Fruit fly (Drosophila melanogaster): ENCODE data around the gene CG45413.

Gene CG45413

DNA sequence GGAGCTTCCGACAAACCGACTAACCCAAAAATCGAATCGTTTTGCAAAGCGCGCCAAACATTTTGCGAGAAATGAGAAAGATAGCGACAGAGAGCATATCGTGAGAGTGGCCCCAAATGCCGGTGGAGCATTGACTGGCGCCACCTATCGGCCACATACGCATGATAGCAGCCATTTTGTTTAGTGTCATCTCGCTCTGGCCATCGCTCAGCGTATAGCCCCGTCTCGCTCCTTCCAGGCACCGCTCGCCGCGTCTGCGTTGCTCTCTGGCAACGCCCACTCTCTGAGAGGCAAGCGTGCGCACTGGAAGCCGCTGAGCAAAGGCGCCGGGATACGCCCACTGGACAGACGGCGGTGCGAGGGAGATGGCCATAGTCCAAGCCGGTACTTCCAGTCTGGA lies 27.8 kb downstream of the CG45413 start (continued):
- no peak for TF ChIP-seq pzg (GFP tag; optimal IDR thresholded peaks at IDR 0.05)
- TF ChIP-seq CG18476 (GFP tag; optimal IDR thresholded peaks at IDR 0.05) = no peak
- no peak for TF ChIP-seq NK7.1 (GFP tag; optimal IDR thresholded peaks at IDR 0.05)
- no peak for TF ChIP-seq Sin3A (optimal IDR thresholded peaks at IDR 0.05)
- peak; percentile 90 for TF ChIP-seq chinmo (GFP tag; IDR thresholded peaks at IDR 0.05; ENCODE audit: partially characterized antibody)
- TF ChIP-seq CG9817 (tag; optimal IDR thresholded peaks at IDR 0.05) = no peak
- no peak for TF ChIP-seq CG10147 (GFP tag; optimal IDR thresholded peaks at IDR 0.05)
- TF ChIP-seq CG1603 (tag; optimal IDR thresholded peaks at IDR 0.05) = peak; percentile 15
- no peak for TF ChIP-seq pan (optimal IDR thresholded peaks at IDR 0.05)
- TF ChIP-seq pan (GFP tag; optimal IDR thresholded peaks at IDR 0.05 in 1 of 2, IDR thresholded peaks at IDR 0.05 in 1 of 2) = peak in 1 of 2 experiments; percentile 72
- TF ChIP-seq HLH3B (GFP tag; IDR thresholded peaks at IDR 0.05) = peak; percentile 27; the same call in 1 of the 2 replicates
- no peak for TF ChIP-seq lola (GFP tag; optimal IDR thresholded peaks at IDR 0.05)
- peak; percentile 63; the same call in 2 of the 3 replicates for TF ChIP-seq CG34224 (GFP tag; IDR thresholded peaks at IDR 0.05; ENCODE audit: partially characterized antibody)
- peak; percentile 45; the same call in 2 of the 3 replicates for TF ChIP-seq dysf (GFP tag; IDR thresholded peaks at IDR 0.05)
- TF ChIP-seq CG8478 (optimal IDR thresholded peaks at IDR 0.05) = peak; percentile 98
- TF ChIP-seq Dip3 (GFP tag; optimal IDR thresholded peaks at IDR 0.05) = no peak
- peak; percentile 21 for TF ChIP-seq ac (GFP tag; optimal IDR thresholded peaks at IDR 0.05)
- no peak for TF ChIP-seq Mrtf (GFP tag; IDR thresholded peaks at IDR 0.05)
- no peak for TF ChIP-seq CG16779 (GFP tag; IDR thresholded peaks at IDR 0.05)
- TF ChIP-seq zfh1 (GFP tag; IDR thresholded peaks at IDR 0.05) = peak; percentile 64
- TF ChIP-seq gsb-n (tag; optimal IDR thresholded peaks at IDR 0.05) = no peak
- peak; percentile 67 for TF ChIP-seq HmgZ (tag; optimal IDR thresholded peaks at IDR 0.05)
- TF ChIP-seq en (GFP tag; optimal IDR thresholded peaks at IDR 0.05) = no peak
- TF ChIP-seq CG4707 (GFP tag; optimal IDR thresholded peaks at IDR 0.05) = no peak
- TF ChIP-seq CG17186 (GFP tag; optimal IDR thresholded peaks at IDR 0.05) = no peak
- TF ChIP-seq Nf-YB (GFP tag; optimal IDR thresholded peaks at IDR 0.05) = peak; percentile 97
- no peak for TF ChIP-seq CG7372 (GFP tag; IDR thresholded peaks at IDR 0.05)
- peak; percentile 81; the same call in 1 of the 2 replicates for TF ChIP-seq CG32532 (GFP tag; IDR thresholded peaks at IDR 0.05)
- peak; percentile 25 for TF ChIP-seq lab (GFP tag; optimal IDR thresholded peaks at IDR 0.05)
- no peak for TF ChIP-seq Dek (tag; optimal IDR thresholded peaks at IDR 0.05)
- TF ChIP-seq CG18619 (GFP tag; optimal IDR thresholded peaks at IDR 0.05) = no peak
- TF ChIP-seq knrl (GFP tag; IDR thresholded peaks at IDR 0.05; ENCODE audit: partially characterized antibody) = peak; percentile 41; the same call in 1 of the 3 replicates
- no peak; the same call in 2 of the 3 replicates for TF ChIP-seq CG17361 (GFP tag; IDR thresholded peaks at IDR 0.05)
- TF ChIP-seq CG30431 (GFP tag; optimal IDR thresholded peaks at IDR 0.05) = no peak
- peak; percentile 43; the same call in 1 of the 2 replicates for TF ChIP-seq wdn (GFP tag; IDR thresholded peaks at IDR 0.05)
- no peak for TF ChIP-seq CG11504 (tag; optimal IDR thresholded peaks at IDR 0.05)
- TF ChIP-seq CG12071 (GFP tag; optimal IDR thresholded peaks at IDR 0.05) = no peak
- TF ChIP-seq phol (tag; optimal IDR thresholded peaks at IDR 0.05) = peak; percentile 92
- TF ChIP-seq CG7745 (tag; optimal IDR thresholded peaks at IDR 0.05) = no peak
- peak; percentile 70 for TF ChIP-seq ftz-f1 (GFP tag; optimal IDR thresholded peaks at IDR 0.05)
- peak; percentile 75 for TF ChIP-seq da (GFP tag; optimal IDR thresholded peaks at IDR 0.05)
- peak; percentile 55 for TF ChIP-seq crol (GFP tag; IDR thresholded peaks at IDR 0.05)
- TF ChIP-seq tio (GFP tag; optimal IDR thresholded peaks at IDR 0.05) = no peak
- TF ChIP-seq sr (GFP tag; IDR thresholded peaks at IDR 0.05) = peak; percentile 86
- peak; percentile 63 for TF ChIP-seq abd-A (tag; optimal IDR thresholded peaks at IDR 0.05)
- no peak for TF ChIP-seq pho (GFP tag; optimal IDR thresholded peaks at IDR 0.05)
- no peak for TF ChIP-seq CG4730 (GFP tag; IDR thresholded peaks at IDR 0.05)
- TF ChIP-seq nerfin-2 (GFP tag; IDR thresholded peaks at IDR 0.05; ENCODE audit: partially characterized antibody) = no peak
- no peak for TF ChIP-seq Antp (GFP tag; optimal IDR thresholded peaks at IDR 0.05)
- TF ChIP-seq B-H1 (GFP tag; IDR thresholded peaks at IDR 0.05) = no peak
- no peak for TF ChIP-seq lmd (GFP tag; IDR thresholded peaks at IDR 0.05)

All from whole organism, embryonic.